Fruit fly (Drosophila melanogaster): ENCODE results near the gene RagA-B.
A peak's percentile ranks its signal among the peaks of the same experiment; 100 is the strongest.

The RagA-B gene

DNA sequence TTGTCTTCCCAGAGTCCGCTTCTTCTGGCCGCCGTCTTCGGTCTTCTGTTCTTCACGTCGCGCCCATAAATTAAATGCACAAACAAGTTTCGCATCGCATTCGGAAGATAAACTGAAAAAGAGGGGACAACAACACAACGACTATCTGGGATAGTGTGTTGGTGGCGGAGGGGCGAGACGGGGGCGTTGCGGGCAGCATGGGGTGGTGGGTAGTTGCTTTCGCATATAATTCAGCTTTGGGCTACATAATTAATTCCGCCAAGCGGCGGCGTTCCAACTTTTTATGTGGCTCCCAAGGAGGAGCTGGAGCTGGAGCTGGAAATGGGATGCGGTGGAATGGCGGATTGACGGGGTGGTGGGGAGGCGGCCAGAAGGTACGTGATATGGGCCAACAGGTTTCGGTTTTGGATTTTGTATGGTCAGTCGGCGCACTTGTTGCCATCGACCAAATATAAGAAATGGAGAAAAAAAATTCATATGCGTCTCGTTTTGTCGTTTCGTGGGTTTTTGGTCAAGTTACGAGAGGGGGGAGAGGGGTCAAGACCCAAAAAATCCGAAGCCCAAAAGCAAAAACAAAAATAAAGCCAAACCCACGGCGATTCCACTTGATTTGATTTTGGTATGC lies 14.7 kb downstream of the RagA-B start:
- TF ChIP-seq phol (tag; optimal IDR thresholded peaks at IDR 0.05) (no peak), Blimp-1 (GFP tag; optimal IDR thresholded peaks at IDR 0.05) (peak; percentile 32), CG4617 (GFP tag; optimal IDR thresholded peaks at IDR 0.05; ENCODE audit: borderline replicate concordance) (no peak), mld (GFP tag; IDR thresholded peaks at IDR 0.05; ENCODE audit: partially characterized antibody) (0 out of 3 replicates have a peak, but pooled peaks have one; percentile 20), CG12769 (tag; optimal IDR thresholded peaks at IDR 0.05) (peak; percentile 61), MBD-R2 (GFP tag; IDR thresholded peaks at IDR 0.05) (no peak), crol (GFP tag; IDR thresholded peaks at IDR 0.05) (peak; percentile 74), vvl (GFP tag; IDR thresholded peaks at IDR 0.05) (0 out of 2 replicates have a peak, but pooled peaks have one; percentile 7), kni (GFP tag; optimal IDR thresholded peaks at IDR 0.05) (peak; percentile 96), sqz (GFP tag; optimal IDR thresholded peaks at IDR 0.05) (peak; percentile 17), sd (tag; optimal IDR thresholded peaks at IDR 0.05) (peak; percentile 76)

DNA sequence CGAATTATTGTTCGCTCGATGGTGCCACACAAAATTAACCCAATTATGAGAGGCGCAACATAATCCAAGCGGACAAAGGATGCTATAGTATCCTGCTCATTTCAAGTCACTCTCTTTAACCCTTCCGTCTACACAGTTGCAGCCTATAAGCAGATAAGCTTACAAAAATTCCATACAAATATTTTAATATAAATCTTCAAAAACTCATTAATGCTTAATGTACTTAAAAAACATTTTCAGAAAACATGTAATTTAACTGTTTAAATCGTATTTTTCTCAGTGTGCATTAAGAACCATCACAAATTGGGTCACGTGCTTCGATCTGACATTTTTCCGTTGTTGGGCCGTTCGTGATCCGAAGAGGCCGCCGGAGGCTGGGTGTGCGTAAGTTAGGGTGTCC lies 15.3 kb downstream of the RagA-B start:
- TF ChIP-seq sna (GFP tag; IDR thresholded peaks at IDR 0.05; ENCODE audit: partially characterized antibody) (no peak), CG18262 (tag; optimal IDR thresholded peaks at IDR 0.05) (peak; percentile 2), CG6813 (GFP tag; optimal IDR thresholded peaks at IDR 0.05) (no peak), CG1603 (tag; optimal IDR thresholded peaks at IDR 0.05) (no peak), lmd (GFP tag; IDR thresholded peaks at IDR 0.05) (no peak), eve (GFP tag; optimal IDR thresholded peaks at IDR 0.05) (peak in 1 of 2 experiments; percentile 2)

DNA sequence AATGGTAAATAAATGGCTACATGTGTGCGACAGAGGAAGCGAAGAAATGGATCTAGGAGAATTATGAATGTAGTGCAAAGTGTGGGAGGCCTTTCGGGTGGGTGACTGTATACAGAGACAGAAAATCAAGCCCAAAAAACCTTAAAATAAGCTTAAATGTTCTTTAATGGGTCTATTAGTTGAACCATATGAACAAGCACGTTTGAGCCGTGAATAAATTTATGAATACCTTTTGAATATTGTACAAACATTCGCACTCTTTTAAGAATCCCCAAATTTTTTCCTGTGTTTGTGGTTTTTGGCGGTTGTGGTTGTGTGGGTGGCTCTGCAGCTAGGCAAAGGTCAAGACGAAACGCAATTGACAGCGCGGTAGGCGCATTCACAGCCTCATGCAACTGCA lies 17.5 kb downstream of the RagA-B start:
- TF ChIP-seq CG1603 (tag; optimal IDR thresholded peaks at IDR 0.05) (no peak), Drgx (GFP tag; IDR thresholded peaks at IDR 0.05) (0 out of 2 replicates have a peak, but pooled peaks have one; percentile 9)

DNA sequence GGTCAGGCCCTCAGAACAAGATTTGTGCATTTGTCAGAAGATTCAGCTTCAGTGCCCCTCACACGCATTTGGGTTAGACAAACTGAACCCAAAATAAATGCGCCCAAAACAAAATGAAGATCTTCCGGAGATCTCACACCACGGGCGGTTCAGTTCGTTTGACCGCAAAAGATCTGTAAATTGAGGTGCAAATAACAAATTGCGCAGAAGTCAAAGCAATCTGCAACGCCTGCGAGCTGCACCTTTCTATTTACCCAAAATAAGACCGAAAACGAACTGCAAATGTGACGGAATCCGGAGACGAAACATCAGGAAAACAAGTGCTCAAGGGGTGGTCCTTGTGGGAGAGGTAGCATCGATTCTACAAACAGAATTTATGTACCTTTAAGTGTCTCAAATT lies 18.6 kb downstream of the RagA-B start:
- peak in 1 of 2 experiments; percentile 91 for TF ChIP-seq tll (GFP tag; optimal IDR thresholded peaks at IDR 0.05)
- no peak for TF ChIP-seq fd96Cb (tag; optimal IDR thresholded peaks at IDR 0.05)
- TF ChIP-seq HLHmδ (GFP tag; optimal IDR thresholded peaks at IDR 0.05): no peak
- TF ChIP-seq CG15479 (GFP tag; optimal IDR thresholded peaks at IDR 0.05): no peak
- no peak for TF ChIP-seq tin (GFP tag; optimal IDR thresholded peaks at IDR 0.05)
- TF ChIP-seq shn (GFP tag; optimal IDR thresholded peaks at IDR 0.05): no peak
- TF ChIP-seq MTF-1 (GFP tag; optimal IDR thresholded peaks at IDR 0.05; ENCODE audit: borderline replicate concordance): no peak
- no peak for TF ChIP-seq E2f2 (GFP tag; IDR thresholded peaks at IDR 0.05)
- no peak for TF ChIP-seq E2f1 (GFP tag; IDR thresholded peaks at IDR 0.05)
- TF ChIP-seq grau (tag; optimal IDR thresholded peaks at IDR 0.05): no peak
- no peak for TF ChIP-seq CG6765 (GFP tag; optimal IDR thresholded peaks at IDR 0.05)
- no peak for TF ChIP-seq Gsc (GFP tag; IDR thresholded peaks at IDR 0.05)
- TF ChIP-seq kni (GFP tag; optimal IDR thresholded peaks at IDR 0.05): peak; percentile 9
- no peak for TF ChIP-seq psq (GFP tag; optimal IDR thresholded peaks at IDR 0.05)
- no peak for TF ChIP-seq CG14860 (GFP tag; IDR thresholded peaks at IDR 0.05; ENCODE audit: partially characterized antibody)
- TF ChIP-seq Mes4 (GFP tag; optimal IDR thresholded peaks at IDR 0.05): no peak
- TF ChIP-seq gfzf (GFP tag; optimal IDR thresholded peaks at IDR 0.05): no peak
- TF ChIP-seq lilli (GFP tag; optimal IDR thresholded peaks at IDR 0.05): no peak
- no peak for TF ChIP-seq wek (GFP tag; optimal IDR thresholded peaks at IDR 0.05)
- TF ChIP-seq zen (tag; optimal IDR thresholded peaks at IDR 0.05): peak; percentile 91
- no peak for TF ChIP-seq CG31388 (GFP tag; optimal IDR thresholded peaks at IDR 0.05)
- TF ChIP-seq crol (GFP tag; IDR thresholded peaks at IDR 0.05): no peak
